Worm (Caenorhabditis elegans): ENCODE data around the gene T08B1.4.

ce11 chrV:2021283-2021682, 42.2 kb downstream of the T08B1.4 start:
- no peak for TF ChIP-seq him-1 (tag; optimal IDR thresholded peaks at IDR 0.05)
- TF ChIP-seq dao-5 (tag; optimal IDR thresholded peaks at IDR 0.05), result no peak
- no peak for TF ChIP-seq W03F9.2 (tag; optimal IDR thresholded peaks at IDR 0.05)
